Fruit fly (Drosophila melanogaster) whole organism, embryonic: ENCODE results near the gene CG31268.

ENCODE experiments used
- CG11504 ChIP-seq: fragments of 200-800 bp; sonication (Bioruptor generic); optimal IDR thresholded peaks from 3 replicates; lab custom pipeline; 2019; ENCODE audit warnings: missing biosample characterization, mild to moderate bottlenecking, missing genetic modification characterization, moderate library complexity
- CG12391 ChIP-seq: fragments of 200-800 bp; sonication (Bioruptor generic); optimal IDR thresholded peaks from 3 replicates; lab custom pipeline; 2018; ENCODE audit warnings: missing biosample characterization, mild to moderate bottlenecking, missing genetic modification characterization, moderate library complexity
- CG15479 ChIP-seq: fragments of 200-800 bp; sonication (Bioruptor generic); optimal IDR thresholded peaks from 3 replicates; lab custom pipeline; 2019; ENCODE audit warnings: missing biosample characterization, mild to moderate bottlenecking, missing genetic modification characterization, moderate library complexity
- CG15514 ChIP-seq: fragments of 200-800 bp; sonication (Bioruptor generic); optimal IDR thresholded peaks from 3 replicates; lab custom pipeline; 2017; ENCODE audit warnings: missing biosample characterization, missing genetic modification characterization, mild to moderate bottlenecking, moderate library complexity, missing genetic modification reagents
- CG1647 ChIP-seq: fragments of 200-800 bp; sonication (Bioruptor generic); optimal IDR thresholded peaks from 3 replicates; lab custom pipeline; 2016; ENCODE audit warnings: missing biosample characterization, missing genetic modification characterization
- CG16779 ChIP-seq: fragments of 200-800 bp; sonication (Bioruptor generic); IDR thresholded peaks from 2 replicates; pipeline ENCODE4 v1.3.6; 2022; ENCODE audit warnings: missing biosample characterization, missing genetic modification characterization
- CG16813 ChIP-seq: fragments of 200-800 bp; sonication (Bioruptor generic); IDR thresholded peaks from 3 replicates; pipeline ENCODE4 v1.3.6; 2022; ENCODE audit warnings: missing biosample characterization, missing genetic modification characterization; ENCODE audit not compliant: partially characterized antibody
- CG17186 ChIP-seq: fragments of 200-800 bp; sonication (Bioruptor generic); optimal IDR thresholded peaks from 3 replicates; lab custom pipeline; 2017; ENCODE audit warnings: missing biosample characterization, missing genetic modification reagents, missing genetic modification characterization
- CG2116 ChIP-seq: fragments of 200-800 bp; sonication (Bioruptor generic); optimal IDR thresholded peaks from 3 replicates; lab custom pipeline; 2018; ENCODE audit warnings: missing biosample characterization, mild to moderate bottlenecking, missing genetic modification characterization
- CG2129 ChIP-seq: fragments of 200-800 bp; sonication (Bioruptor generic); IDR thresholded peaks from 2 replicates; pipeline ENCODE4 v1.3.6; 2022; ENCODE audit warnings: missing biosample characterization, missing genetic modification characterization; ENCODE audit not compliant: partially characterized antibody
- CG3065 ChIP-seq: fragments of 200-800 bp; sonication (Bioruptor generic); optimal IDR thresholded peaks from 2 replicates; lab custom pipeline; 2016; ENCODE audit warnings: missing biosample characterization, missing genetic modification characterization
- CG4617 ChIP-seq: fragments of 200-800 bp; sonication (Bioruptor generic); optimal IDR thresholded peaks from 3 replicates; lab custom pipeline; 2016; ENCODE audit warnings: missing biosample characterization, missing genetic modification characterization, borderline replicate concordance
- CG6765 ChIP-seq: fragments of 200-800 bp; sonication (Bioruptor generic); optimal IDR thresholded peaks from 3 replicates; lab custom pipeline; 2017; ENCODE audit warnings: missing biosample characterization, mild to moderate bottlenecking, missing genetic modification characterization
- CG6791 ChIP-seq: fragments of 200-800 bp; sonication (Bioruptor generic); IDR thresholded peaks from 3 replicates; pipeline ENCODE4 v1.3.6; 2022; ENCODE audit warnings: missing biosample characterization, missing genetic modification characterization; ENCODE audit not compliant: partially characterized antibody
- CG7987 ChIP-seq: fragments of 200-800 bp; sonication (Bioruptor generic); optimal IDR thresholded peaks from 2 replicates; lab custom pipeline; 2018; ENCODE audit warnings: missing biosample characterization, mild to moderate bottlenecking, missing genetic modification characterization, moderate library complexity
- CG9797 ChIP-seq: fragments of 200-800 bp; sonication (Bioruptor generic); optimal IDR thresholded peaks from 3 replicates; lab custom pipeline; 2018; ENCODE audit warnings: missing biosample characterization, mild to moderate bottlenecking, missing genetic modification characterization
- CoRest ChIP-seq: fragments of 200-800 bp; sonication (Bioruptor generic); optimal IDR thresholded peaks from 3 replicates; lab custom pipeline; 2018; ENCODE audit warnings: missing biosample characterization, mild to moderate bottlenecking, missing genetic modification characterization, moderate library complexity
- Dbx ChIP-seq: fragments of 200-800 bp; sonication (Bioruptor generic); IDR thresholded peaks from 3 replicates; pipeline ENCODE4 v1.3.6; 2022; ENCODE audit warnings: missing biosample characterization, missing genetic modification characterization
- Dref ChIP-seq: fragments of 200-800 bp; sonication (Bioruptor generic); IDR thresholded peaks from 2 replicates; pipeline ENCODE4 v1.3.6; 2022; ENCODE audit warnings: missing biosample characterization, missing genetic modification characterization
- Lpt ChIP-seq: fragments of >200 bp; optimal IDR thresholded peaks from 2 replicates; lab custom pipeline; 2018; ENCODE audit warnings: missing biosample characterization, missing genetic modification characterization
- MTF-1 ChIP-seq: fragments of 200-800 bp; sonication (Bioruptor generic); optimal IDR thresholded peaks from 2 replicates; lab custom pipeline; 2018; ENCODE audit warnings: missing biosample characterization, mild to moderate bottlenecking, missing genetic modification characterization, borderline replicate concordance
- Med ChIP-seq: fragments of 200-800 bp; sonication (Bioruptor generic); peaks from one replicate; lab custom pipeline; 2016; ENCODE audit warnings: missing biosample characterization, missing genetic modification characterization, mild to moderate bottlenecking, inconsistent platforms, moderate library complexity
- PHDP ChIP-seq: fragments of 200-800 bp; sonication (Bioruptor generic); optimal IDR thresholded peaks from 3 replicates; lab custom pipeline; 2018; ENCODE audit warnings: missing biosample characterization, mild to moderate bottlenecking, missing genetic modification characterization, moderate library complexity
- Stat92E ChIP-seq, 3 experiments: fragments of >200 bp in 2 of 3; fragments of 200-800 bp in 1 of 3; sonication (Bioruptor generic) in 1 of 3; optimal IDR thresholded peaks; 2 replicates each; lab custom pipeline; 2017 to 2019; ENCODE audit warnings: missing biosample characterization in 3 of 3, missing genetic modification characterization in 3 of 3, mild to moderate bottlenecking in 1 of 3, moderate library complexity in 1 of 3
- Usf ChIP-seq: fragments of 200-800 bp; sonication (Bioruptor generic); optimal IDR thresholded peaks from 2 replicates; lab custom pipeline; 2017; ENCODE audit warnings: missing genotype, missing biosample characterization, missing genetic modification characterization
- chinmo ChIP-seq: fragments of 200-800 bp; sonication (Bioruptor generic); IDR thresholded peaks from 4 replicates; pipeline ENCODE4 v1.3.6; 2022; ENCODE audit warnings: missing biosample characterization, missing genetic modification characterization; ENCODE audit not compliant: partially characterized antibody
- ems ChIP-seq: fragments of 200-800 bp; sonication (Bioruptor generic); optimal IDR thresholded peaks from 3 replicates; lab custom pipeline; 2016; ENCODE audit warnings: missing biosample characterization, missing genetic modification characterization
- grn ChIP-seq: fragments of 200-800 bp; sonication (Bioruptor generic); optimal IDR thresholded peaks from 3 replicates; lab custom pipeline; 2017; ENCODE audit warnings: missing biosample characterization, missing genetic modification characterization
- hb ChIP-seq: fragments of 200-800 bp; sonication (Bioruptor generic); IDR thresholded peaks from 3 replicates; pipeline ENCODE4 v1.3.6; 2022; ENCODE audit warnings: missing biosample characterization, missing genetic modification characterization; ENCODE audit not compliant: partially characterized antibody
- jumu ChIP-seq: fragments of 200-800 bp; sonication (Bioruptor generic); optimal IDR thresholded peaks from 3 replicates; lab custom pipeline; 2016; ENCODE audit warnings: missing biosample characterization, missing genetic modification characterization
- lilli ChIP-seq: fragments of 200-800 bp; sonication (Bioruptor generic); optimal IDR thresholded peaks from 3 replicates; lab custom pipeline; 2016; ENCODE audit warnings: missing biosample characterization, missing genetic modification characterization
- mam ChIP-seq: fragments of 200-800 bp; sonication (Bioruptor generic); optimal IDR thresholded peaks from 3 replicates; lab custom pipeline; 2016; ENCODE audit warnings: missing biosample characterization, missing genetic modification characterization
- nom ChIP-seq: fragments of 200-800 bp; sonication (Bioruptor generic); optimal IDR thresholded peaks from 2 replicates; lab custom pipeline; 2017; ENCODE audit warnings: missing biosample characterization, missing genetic modification characterization, mild to moderate bottlenecking, moderate library complexity, missing genetic modification reagents
- prd ChIP-seq, 3 experiments: fragments of >200 bp in 2 of 3; fragments of 200-800 bp in 1 of 3; sonication (Bioruptor generic) in 1 of 3; optimal IDR thresholded peaks in 2 of 3; IDR thresholded peaks in 1 of 3; 2 replicates in 2 of 3; 3 replicates in 1 of 3; pipeline versions ENCODE4 v1.3.6 to Lab custom; 2017 to 2022; ENCODE audit warnings: missing biosample characterization in 1 of 3, missing genetic modification characterization in 1 of 3
- slbo ChIP-seq: fragments of 200-800 bp; sonication (Bioruptor generic); IDR thresholded peaks from 2 replicates; pipeline ENCODE4 v1.3.6; 2022; ENCODE audit warnings: missing biosample characterization, missing genetic modification characterization
- sob ChIP-seq: fragments of 200-800 bp; sonication (Bioruptor generic); IDR thresholded peaks from 2 replicates; pipeline ENCODE4 v1.3.6; 2022; ENCODE audit warnings: missing biosample characterization, missing genetic modification characterization
- unc-4 ChIP-seq: fragments of 200-800 bp; sonication (Bioruptor generic); IDR thresholded peaks from 2 replicates; pipeline ENCODE4 v1.3.6; 2022; ENCODE audit warnings: missing biosample characterization, missing genetic modification characterization; ENCODE audit not compliant: partially characterized antibody
- unpg ChIP-seq: fragments of 200-800 bp; sonication (Bioruptor generic); optimal IDR thresholded peaks from 3 replicates; lab custom pipeline; 2018; ENCODE audit warnings: missing biosample characterization, mild to moderate bottlenecking, missing genetic modification characterization, moderate library complexity
- wek ChIP-seq: fragments of 200-800 bp; sonication (Bioruptor generic); optimal IDR thresholded peaks from 3 replicates; lab custom pipeline; 2018; ENCODE audit warnings: missing biosample characterization, mild to moderate bottlenecking, missing genetic modification characterization, moderate library complexity
- zen ChIP-seq: fragments of 200-800 bp; sonication (Bioruptor generic); optimal IDR thresholded peaks from 3 replicates; lab custom pipeline; 2018; ENCODE audit warnings: missing biosample characterization, mild to moderate bottlenecking, missing genetic modification characterization, moderate library complexity
- zfh2 ChIP-seq: fragments of 200-800 bp; sonication (Bioruptor generic); optimal IDR thresholded peaks from 2 replicates; lab custom pipeline; 2016; ENCODE audit warnings: missing biosample characterization, missing genetic modification characterization

The CG31268 gene

dm6 chr3R:17002218-17003110 lies 29.1 kb upstream of the CG31268 start, which contains the start of the genes Sf3a1 and Irc (continued):
- peak; percentile 93 for TF ChIP-seq hb (GFP tag; lab: Robert Waterston, UW)
- TF ChIP-seq Dbx: peak; percentile 48; the same call in 1 of the 3 replicates
- peak; percentile 10 for TF ChIP-seq grn (GFP tag; lab: Kevin White, UChicago)
- TF ChIP-seq CG17186 (GFP tag; lab: Kevin White, UChicago): peak; percentile 30
- peak; percentile 46 for TF ChIP-seq jumu (GFP tag; lab: Kevin White, UChicago)
- peak; percentile 14 for TF ChIP-seq unpg
- peak; percentile 49 for TF ChIP-seq ems (GFP tag; lab: Kevin White, UChicago)
- TF ChIP-seq chinmo (GFP tag; lab: Robert Waterston, UW): peak; percentile 96
- TF ChIP-seq CG16779: no peak
- TF ChIP-seq unc-4 (GFP tag; lab: Robert Waterston, UW): peak; percentile 96
- peak; percentile 89 for TF ChIP-seq Dref
- TF ChIP-seq CG3065 (GFP tag; lab: Kevin White, UChicago): peak; percentile 30
- TF ChIP-seq slbo: peak; percentile 58; the same call in 1 of the 2 replicates
- peak; percentile 57 for TF ChIP-seq mam (GFP tag; lab: Kevin White, UChicago)
- peak; percentile 29 for TF ChIP-seq CG9797 (GFP tag; lab: Kevin White, UChicago)
- peak; percentile 86 for TF ChIP-seq CG2129 (GFP tag; lab: Robert Waterston, UW)
- TF ChIP-seq CG6765: no peak
- TF ChIP-seq CG4617 (GFP tag; lab: Kevin White, UChicago): peak; percentile 90
- peak; percentile 78 for TF ChIP-seq CG7987 (GFP tag; lab: Kevin White, UChicago)
- TF ChIP-seq CG6791 (GFP tag; lab: Robert Waterston, UW): peak; percentile 96
- TF ChIP-seq CG15514: peak; percentile 100
- TF ChIP-seq nom (GFP tag; lab: Kevin White, UChicago): peak; percentile 64
- TF ChIP-seq prd (optimal IDR thresholded peaks at IDR 0.05; lab: Kevin White, UChicago): no peak
- 0 out of 3 replicates have a peak, but pooled peaks have one; percentile 31 for TF ChIP-seq prd (GFP tag; IDR thresholded peaks at IDR 0.05; lab: Robert Waterston, UW)
- peak; percentile 31 for TF ChIP-seq CoRest (tag; lab: Kevin White, UChicago)
- peak; percentile 79 for TF ChIP-seq CG2116 (GFP tag; lab: Kevin White, UChicago)
- peak in 1 of 3 experiments; percentile 68 for TF ChIP-seq Stat92E (GFP tag; optimal IDR thresholded peaks at IDR 0.05; lab: Kevin White, UChicago)
- TF ChIP-seq CG1647: peak; percentile 11
- TF ChIP-seq CG12391 (tag; lab: Kevin White, UChicago): peak; percentile 50
- no peak for TF ChIP-seq Usf
- TF ChIP-seq Lpt (GFP tag; lab: Kevin White, UChicago): no peak
- TF ChIP-seq MTF-1 (GFP tag; lab: Kevin White, UChicago): no peak
- no peak for TF ChIP-seq CG11504 (tag; lab: Kevin White, UChicago)
- peak; percentile 39; the same call in 1 of the 2 replicates for TF ChIP-seq sob (GFP tag; lab: Robert Waterston, UW)
- TF ChIP-seq Med (GFP tag; lab: Kevin White, UChicago): peak; percentile 90
- TF ChIP-seq PHDP (tag; lab: Kevin White, UChicago): peak; percentile 5
- TF ChIP-seq zen (tag; lab: Kevin White, UChicago): no peak
- TF ChIP-seq lilli (GFP tag; lab: Kevin White, UChicago): peak; percentile 59
- TF ChIP-seq zfh2 (GFP tag; lab: Kevin White, UChicago): peak; percentile 46
- TF ChIP-seq CG16813 (GFP tag; lab: Robert Waterston, UW): peak; percentile 93
- no peak for TF ChIP-seq CG15479 (GFP tag; lab: Kevin White, UChicago)
- TF ChIP-seq wek (GFP tag; lab: Kevin White, UChicago): peak; percentile 98
